Fruit fly (Drosophila melanogaster): ENCODE results near the gene Pif1A.

- no peak for TF ChIP-seq toe (GFP tag; optimal IDR thresholded peaks at IDR 0.05)
- TF ChIP-seq Hr96 (GFP tag; optimal IDR thresholded peaks at IDR 0.05), result no peak
- no peak for TF ChIP-seq CG5204 (GFP tag; optimal IDR thresholded peaks at IDR 0.05)
- TF ChIP-seq cic (GFP tag; optimal IDR thresholded peaks at IDR 0.05), result no peak
- no peak for TF ChIP-seq bab1 (GFP tag; optimal IDR thresholded peaks at IDR 0.05)
- peak; percentile 39 for TF ChIP-seq kay (GFP tag; ENCODE audit: borderline replicate concordance)
- TF ChIP-seq CG7045 (GFP tag; optimal IDR thresholded peaks at IDR 0.05), result no peak
Observed at dm6 chr3R:8729542-8729941, 71.4 kb downstream of the Pif1A start, which contains the start of gene ranshi.

All from whole organism, adult.